Fruit fly (Drosophila melanogaster): Measurements from ENCODE around the gene CG32640.

CG32640 gene

DNA sequence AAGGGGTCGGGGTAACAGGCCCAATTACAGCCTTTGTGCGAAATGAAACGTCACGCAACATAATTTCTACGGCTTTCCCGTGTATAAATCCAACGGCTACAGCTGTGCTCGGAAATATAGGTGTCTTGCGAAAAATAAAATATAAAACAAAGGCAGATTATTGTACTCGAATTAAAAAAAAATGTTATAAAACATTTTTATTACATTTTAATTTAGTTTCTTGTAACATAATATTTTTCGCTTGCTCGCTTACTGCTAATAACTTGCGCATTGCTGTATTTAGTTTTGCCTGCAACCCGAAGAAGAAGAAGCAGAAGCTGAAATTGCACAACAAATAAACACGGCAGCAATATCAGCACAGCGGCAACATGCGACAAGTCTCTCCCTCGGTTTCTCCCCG, 34.7 kb upstream of the CG32640 start:
- TF ChIP-seq CG8632 (GFP tag; optimal IDR thresholded peaks at IDR 0.05) (peak; percentile 73), Ets21C (GFP tag; optimal IDR thresholded peaks at IDR 0.05) (no peak), eg (GFP tag; IDR thresholded peaks at IDR 0.05) (peak; percentile 91), CG31627 (GFP tag; optimal IDR thresholded peaks at IDR 0.05) (peak; percentile 49), spab (GFP tag; optimal IDR thresholded peaks at IDR 0.05) (peak; percentile 59), Lpt (GFP tag; optimal IDR thresholded peaks at IDR 0.05) (peak; percentile 78), CG16779 (tag; optimal IDR thresholded peaks at IDR 0.05) (peak; percentile 60), CG6792 (GFP tag; optimal IDR thresholded peaks at IDR 0.05) (peak; percentile 63), lz (GFP tag; optimal IDR thresholded peaks at IDR 0.05) (peak; percentile 55), OdsH (GFP tag; optimal IDR thresholded peaks at IDR 0.05) (peak; percentile 82), CG11762 (GFP tag; optimal IDR thresholded peaks at IDR 0.05; ENCODE audit: insufficient read depth) (peak; percentile 73), Hr38 (GFP tag; optimal IDR thresholded peaks at IDR 0.05) (no peak), ss (GFP tag; optimal IDR thresholded peaks at IDR 0.05) (peak; percentile 81 to 89), Gug (GFP tag; IDR thresholded peaks at IDR 0.05) (peak; percentile 76), net (GFP tag; optimal IDR thresholded peaks at IDR 0.05) (peak; percentile 77), topi (GFP tag; optimal IDR thresholded peaks at IDR 0.05) (peak; percentile 57), CG32006 (GFP tag; optimal IDR thresholded peaks at IDR 0.05) (peak; percentile 89), svp (GFP tag) (peak; percentile 81), achi (GFP tag; optimal IDR thresholded peaks at IDR 0.05) (peak; percentile 82), CG1621 (tag; optimal IDR thresholded peaks at IDR 0.05) (peak; percentile 61), Sox14 (GFP tag; optimal IDR thresholded peaks at IDR 0.05) (peak; percentile 45), Smox (GFP tag; optimal IDR thresholded peaks at IDR 0.05) (peak; percentile 64), CG34406 (GFP tag; optimal IDR thresholded peaks at IDR 0.05) (peak; percentile 73), CG10669 (GFP tag; optimal IDR thresholded peaks at IDR 0.05) (peak; percentile 72), CG8119 (GFP tag; IDR thresholded peaks at IDR 0.05) (peak; percentile 91), salr (GFP tag; optimal IDR thresholded peaks at IDR 0.05) (peak; percentile 37 to 61), Met (GFP tag; optimal IDR thresholded peaks at IDR 0.05) (peak; percentile 53), CG8319 (GFP tag; optimal IDR thresholded peaks at IDR 0.05) (peak; percentile 34), CG9139 (GFP tag; optimal IDR thresholded peaks at IDR 0.05) (peak; percentile 58), pdm3 (GFP tag; optimal IDR thresholded peaks at IDR 0.05) (peak; percentile 81), CG3919 (GFP tag; optimal IDR thresholded peaks at IDR 0.05) (peak; percentile 82), acj6 (GFP tag; optimal IDR thresholded peaks at IDR 0.05) (peak; percentile 76), fd59A (GFP tag; optimal IDR thresholded peaks at IDR 0.05) (peak; percentile 61), cyc (GFP tag; optimal IDR thresholded peaks at IDR 0.05) (peak; percentile 37), fkh (GFP tag; optimal IDR thresholded peaks at IDR 0.05) (no peak), dsx (GFP tag; optimal IDR thresholded peaks at IDR 0.05; ENCODE audit: poor library complexity, severe bottlenecking) (peak; percentile 76), CG3032 (tag; optimal IDR thresholded peaks at IDR 0.05) (peak; percentile 75), Hr39 (GFP tag; optimal IDR thresholded peaks at IDR 0.05) (peak; percentile 46), dac (GFP tag; optimal IDR thresholded peaks at IDR 0.05) (peak; percentile 64), Sox102F (GFP tag; optimal IDR thresholded peaks at IDR 0.05) (peak; percentile 63), Eip78C (GFP tag) (peak; percentile 95), Eip93F (GFP tag; optimal IDR thresholded peaks at IDR 0.05) (no peak), CG6276 (GFP tag; optimal IDR thresholded peaks at IDR 0.05) (peak; percentile 87), CG4318 (GFP tag; optimal IDR thresholded peaks at IDR 0.05) (peak; percentile 91), vri (GFP tag; optimal IDR thresholded peaks at IDR 0.05) (peak; percentile 17), Sox15 (GFP tag; optimal IDR thresholded peaks at IDR 0.05) (peak; percentile 30), CG6163 (GFP tag; IDR thresholded peaks at IDR 0.05) (peak; percentile 91), CG10631 (GFP tag; optimal IDR thresholded peaks at IDR 0.05) (peak; percentile 73), fd85E (GFP tag; optimal IDR thresholded peaks at IDR 0.05) (no peak), Ets96B (tag; optimal IDR thresholded peaks at IDR 0.05) (peak; percentile 46), Blimp-1 (GFP tag; optimal IDR thresholded peaks at IDR 0.05) (peak; percentile 16), CG6854 (GFP tag; optimal IDR thresholded peaks at IDR 0.05) (peak; percentile 7)

Data from whole organism, prepupa.